Worm (Caenorhabditis elegans) whole organism, L2 larva: Measurements from ENCODE around the gene F25B3.4.

Experiments used
- ZK546.5 ChIP-seq: sonication (generic microtip); optimal IDR thresholded peaks from 2 replicates; lab custom pipeline; 2017; ENCODE audit warnings: missing biosample characterization, missing genetic modification characterization
- snpc-4 ChIP-seq: fragments of 150-350 bp; optimal IDR thresholded peaks from 2 replicates; lab custom pipeline; 2014; ENCODE audit warnings: missing biosample characterization, missing genetic modification characterization

ce11 chrV:9616130-9616529 is 47.5 kb upstream of the F25B3.4 start:
- TF ChIP-seq snpc-4 (tag; lab: Kevin White, UChicago) (no peak), ZK546.5 (no peak)
